Worm (Caenorhabditis elegans): Measurements from ENCODE around the gene R02F11.10.

Gene R02F11.10

DNA sequence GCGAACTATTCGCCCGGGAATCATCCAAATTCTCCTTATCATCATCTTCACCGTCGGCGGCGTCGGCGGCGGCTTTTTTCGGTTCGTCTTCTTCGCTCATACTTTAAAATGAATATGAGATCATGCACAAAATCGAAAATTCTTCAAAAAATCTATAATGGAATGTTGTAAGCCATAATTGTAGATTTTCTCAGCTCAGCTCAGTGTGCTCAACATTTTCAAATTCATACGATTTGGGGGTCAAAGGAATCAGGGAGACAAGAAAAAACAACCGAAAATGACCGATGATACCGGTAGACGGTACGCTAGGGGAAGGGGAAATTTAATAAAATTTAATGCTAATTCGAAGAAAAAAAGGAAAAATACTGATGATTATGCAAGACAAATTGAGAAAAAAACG, 29.6 kb downstream of the R02F11.10 start, which contains the start of gene ccep-97:
TSS of gene ccep-97 (minus strand) at position 101 of the 400 bp plus-strand sequence.
- TF ChIP-seq ref-1 (GFP tag; conservative IDR thresholded peaks at IDR 0.05) (no peak), ztf-29 (GFP tag; IDR thresholded peaks at IDR 0.05) (no peak), klf-2 (GFP tag; conservative IDR thresholded peaks at IDR 0.05) (no peak), T22C8.4 (GFP tag; IDR thresholded peaks at IDR 0.05) (no peak), cog-1 (tag; optimal IDR thresholded peaks at IDR 0.05) (no peak), ztf-23 (GFP tag; IDR thresholded peaks at IDR 0.05) (no peak), med-1 (GFP tag; optimal IDR thresholded peaks at IDR 0.05; ENCODE audit: insufficient read depth) (no peak), tab-1 (GFP tag; IDR thresholded peaks at IDR 0.05) (no peak), flt-1 (GFP tag; IDR thresholded peaks at IDR 0.05) (no peak)

DNA sequence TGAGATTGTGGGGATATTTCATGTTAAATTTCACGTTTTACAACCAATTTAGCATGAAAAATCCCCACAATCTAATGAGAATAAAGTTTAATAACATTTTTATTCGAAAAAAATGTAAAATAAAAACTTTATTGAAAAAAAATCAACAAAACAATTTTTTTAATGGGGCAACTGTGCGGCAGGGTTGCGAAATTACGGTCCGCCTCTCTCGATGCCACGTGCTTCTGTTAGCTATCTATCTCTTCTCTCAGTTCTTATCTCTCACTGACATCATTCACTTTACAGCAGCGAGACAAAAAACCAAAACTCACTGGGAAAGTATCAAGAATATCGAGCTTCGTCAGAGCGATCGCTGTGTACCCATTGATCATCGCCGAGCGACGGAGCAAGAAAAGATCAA, 31.7 kb downstream of the R02F11.10 start:
- TF ChIP-seq cog-1 (tag; optimal IDR thresholded peaks at IDR 0.05) (no peak), klf-2 (GFP tag; conservative IDR thresholded peaks at IDR 0.05) (no peak), med-1 (GFP tag; optimal IDR thresholded peaks at IDR 0.05; ENCODE audit: insufficient read depth) (no peak), ztf-23 (GFP tag; IDR thresholded peaks at IDR 0.05) (no peak), tab-1 (GFP tag; IDR thresholded peaks at IDR 0.05) (no peak), ztf-29 (GFP tag; IDR thresholded peaks at IDR 0.05) (no peak), T22C8.4 (GFP tag; IDR thresholded peaks at IDR 0.05) (no peak), flt-1 (GFP tag; IDR thresholded peaks at IDR 0.05) (no peak)

DNA sequence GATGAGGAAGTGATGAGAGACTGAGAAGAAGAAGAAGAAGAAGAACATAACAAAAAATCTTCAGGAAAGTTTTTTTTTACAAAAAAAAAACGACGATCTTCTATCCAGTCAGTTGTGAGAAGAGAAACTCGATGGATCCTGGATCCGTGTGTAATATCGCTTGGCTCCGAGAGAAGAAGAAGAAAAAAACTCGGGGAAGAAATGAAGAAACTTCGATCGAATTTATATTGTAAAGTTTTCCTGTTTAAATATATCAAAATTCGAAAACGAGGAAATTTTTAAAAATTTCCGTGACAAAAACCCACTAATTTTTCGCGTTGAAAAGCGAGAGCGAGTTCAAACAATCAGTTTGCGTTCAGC, 34.4 kb downstream of the R02F11.10 start, which contains the start of gene adss-1:
TSS of gene adss-1 (minus strand) at position 101 of the 360 bp plus-strand sequence.
- TF ChIP-seq ztf-29 (GFP tag; IDR thresholded peaks at IDR 0.05) (no peak), med-1 (GFP tag; optimal IDR thresholded peaks at IDR 0.05; ENCODE audit: insufficient read depth) (no peak), cog-1 (tag; optimal IDR thresholded peaks at IDR 0.05) (no peak), flt-1 (GFP tag; IDR thresholded peaks at IDR 0.05) (no peak), klf-2 (GFP tag; conservative IDR thresholded peaks at IDR 0.05) (no peak)

DNA sequence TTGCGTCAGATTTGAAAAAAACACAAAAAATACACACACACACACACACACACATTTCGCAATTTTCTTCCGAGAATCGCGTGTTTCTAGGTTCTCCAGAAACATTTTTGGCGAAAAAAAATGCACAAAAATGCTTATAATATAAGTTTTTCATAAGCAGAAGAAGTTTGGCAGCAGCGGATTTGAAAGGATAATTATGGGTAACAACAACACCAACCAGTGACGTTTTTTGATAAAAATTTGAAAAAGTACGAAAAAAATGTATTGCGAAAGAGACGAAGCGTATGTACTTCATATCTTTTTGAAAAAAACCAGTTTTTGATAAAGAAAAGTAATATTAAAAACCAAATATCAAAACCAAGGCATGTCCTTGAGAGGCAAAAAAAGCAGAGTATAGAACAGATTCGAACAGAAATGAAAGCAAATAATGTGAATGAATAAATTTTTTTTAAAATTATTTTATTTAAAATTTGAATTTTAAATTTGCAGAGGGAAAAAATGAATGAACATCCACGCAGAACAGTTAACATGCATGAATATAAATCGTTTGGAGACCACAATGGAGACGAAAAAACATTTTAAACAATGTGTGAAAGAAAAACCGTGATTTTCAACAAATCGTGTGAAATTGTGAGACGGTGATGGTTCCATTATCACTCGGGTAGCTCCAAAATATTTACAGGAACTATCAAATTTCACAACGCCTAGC, 34.9 kb downstream of the R02F11.10 start:
- no peak for TF ChIP-seq klf-2 (GFP tag; conservative IDR thresholded peaks at IDR 0.05)
- TF ChIP-seq tab-1 (GFP tag; IDR thresholded peaks at IDR 0.05): no peak
- TF ChIP-seq ztf-29 (GFP tag; IDR thresholded peaks at IDR 0.05): no peak
- no peak for TF ChIP-seq ref-1 (GFP tag; conservative IDR thresholded peaks at IDR 0.05)
- no peak for TF ChIP-seq med-1 (GFP tag; optimal IDR thresholded peaks at IDR 0.05; ENCODE audit: insufficient read depth)
- TF ChIP-seq flt-1 (GFP tag; IDR thresholded peaks at IDR 0.05): no peak
- TF ChIP-seq cog-1 (tag; optimal IDR thresholded peaks at IDR 0.05): no peak
- TF ChIP-seq ztf-23 (GFP tag; IDR thresholded peaks at IDR 0.05): no peak
- TF ChIP-seq T22C8.4 (GFP tag; IDR thresholded peaks at IDR 0.05): no peak

DNA sequence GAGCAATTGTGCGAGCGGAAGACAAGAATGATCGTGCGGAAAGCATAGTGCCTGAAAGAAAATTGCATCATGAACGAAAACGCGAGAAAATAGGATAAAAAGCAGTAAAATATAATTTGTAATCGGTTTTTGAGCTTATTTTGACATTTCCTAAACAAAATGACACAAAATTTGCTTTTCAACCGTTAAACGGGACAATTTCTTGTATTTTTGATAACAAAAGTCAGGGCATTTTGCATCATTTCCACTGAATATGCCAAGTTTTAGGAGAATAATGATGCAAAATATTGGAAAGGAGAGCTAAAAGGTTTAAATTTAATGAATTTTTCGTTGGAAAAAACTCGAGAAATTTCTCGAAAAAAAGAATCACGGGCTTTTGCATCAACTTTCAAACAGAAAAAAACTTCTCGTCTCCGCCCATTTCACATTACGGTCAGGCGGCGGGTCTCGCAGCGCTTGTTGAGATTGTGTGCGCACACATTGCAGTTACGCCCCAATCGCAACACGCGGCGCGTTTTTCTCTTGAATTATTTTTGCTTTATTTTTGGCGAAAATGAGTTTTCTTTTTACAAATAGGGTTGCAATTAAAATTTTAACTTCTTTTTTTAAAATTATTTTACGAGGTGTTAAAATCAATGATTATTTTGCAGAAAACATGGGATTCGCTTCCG, 37.9 kb downstream of the R02F11.10 start, which contains the start of the genes hsp-6 and C37H5.5:
TSS of gene hsp-6 (minus strand) at position 51 of the 671 bp plus-strand sequence.
TSS of gene C37H5.5 (plus strand) at position 651 of the 671 bp plus-strand sequence.
- TF ChIP-seq ref-1 (GFP tag; conservative IDR thresholded peaks at IDR 0.05) (no peak), med-1 (GFP tag; optimal IDR thresholded peaks at IDR 0.05; ENCODE audit: insufficient read depth) (no peak), ztf-23 (GFP tag; IDR thresholded peaks at IDR 0.05) (peak; percentile 43; the same call in 1 of the 2 replicates), T22C8.4 (GFP tag; IDR thresholded peaks at IDR 0.05) (no peak), tab-1 (GFP tag; IDR thresholded peaks at IDR 0.05) (no peak), ztf-29 (GFP tag; IDR thresholded peaks at IDR 0.05) (no peak), cog-1 (tag; optimal IDR thresholded peaks at IDR 0.05) (peak; percentile 40), flt-1 (GFP tag; IDR thresholded peaks at IDR 0.05) (0 out of 2 replicates have a peak, but pooled peaks have one; percentile 55), klf-2 (GFP tag; conservative IDR thresholded peaks at IDR 0.05) (no peak)

DNA sequence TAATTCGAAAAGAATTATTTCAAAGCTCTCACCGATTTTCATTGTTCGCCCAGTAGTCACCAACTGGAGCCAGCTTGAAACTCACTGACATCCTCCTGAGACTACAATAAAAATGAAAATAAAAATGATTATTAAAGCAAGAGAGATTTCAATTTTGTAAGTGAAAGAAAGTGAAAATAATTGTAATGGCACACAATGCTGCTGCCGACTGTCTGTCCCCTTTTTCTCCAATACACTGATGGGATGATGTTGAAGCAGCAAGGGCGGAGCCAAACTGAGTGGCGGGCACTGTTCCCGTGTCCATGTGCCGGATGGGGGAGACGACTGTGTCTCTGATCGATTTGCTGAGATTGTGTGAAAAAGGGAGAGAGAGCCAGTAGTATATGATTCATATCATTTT, 45.4 kb downstream of the R02F11.10 start, which contains the start of gene C37H5.14:
TSS of gene C37H5.14 (minus strand) at position 101 of the 400 bp plus-strand sequence.
- TF ChIP-seq ref-1 (GFP tag; conservative IDR thresholded peaks at IDR 0.05): no peak
- TF ChIP-seq cog-1 (tag; optimal IDR thresholded peaks at IDR 0.05): no peak
- TF ChIP-seq tab-1 (GFP tag; IDR thresholded peaks at IDR 0.05): no peak
- no peak for TF ChIP-seq ztf-23 (GFP tag; IDR thresholded peaks at IDR 0.05)
- TF ChIP-seq klf-2 (GFP tag; conservative IDR thresholded peaks at IDR 0.05): no peak
- TF ChIP-seq ztf-29 (GFP tag; IDR thresholded peaks at IDR 0.05): no peak
- no peak for TF ChIP-seq T22C8.4 (GFP tag; IDR thresholded peaks at IDR 0.05)

Measured in whole organism, midembryonic.